Fruit fly (Drosophila melanogaster): ENCODE data around the gene CG45060.

DNA sequence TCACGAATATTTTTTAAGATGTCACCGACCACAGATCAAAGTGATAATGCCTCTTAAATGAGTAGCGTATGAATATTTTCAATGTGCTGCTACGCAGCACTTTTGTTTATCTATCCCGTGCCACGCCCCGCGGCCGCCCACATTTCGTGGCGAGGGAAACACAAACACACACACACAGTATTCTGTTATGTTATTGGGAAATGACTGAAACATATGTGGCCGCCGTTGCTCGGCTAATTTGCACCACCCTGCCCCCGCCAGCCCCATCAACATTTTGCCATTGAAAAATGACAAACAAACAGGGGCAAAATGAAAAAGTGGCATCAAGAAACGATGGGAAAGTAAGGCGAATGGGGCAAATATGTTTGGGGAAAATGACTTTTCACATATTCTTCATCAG lies 8.9 kb upstream of the CG45060 start:
- TF ChIP-seq Sox14 (GFP tag; optimal IDR thresholded peaks at IDR 0.05) (no peak), Sox102F (GFP tag; optimal IDR thresholded peaks at IDR 0.05) (no peak), Gug (GFP tag; IDR thresholded peaks at IDR 0.05) (no peak), Lpt (GFP tag; optimal IDR thresholded peaks at IDR 0.05) (no peak), Sox15 (GFP tag; optimal IDR thresholded peaks at IDR 0.05) (no peak), CG8119 (GFP tag; IDR thresholded peaks at IDR 0.05) (no peak), fd85E (GFP tag; optimal IDR thresholded peaks at IDR 0.05) (no peak), CG10631 (GFP tag; optimal IDR thresholded peaks at IDR 0.05) (no peak), CG11902 (GFP tag; optimal IDR thresholded peaks at IDR 0.05) (no peak), Hr4 (GFP tag; optimal IDR thresholded peaks at IDR 0.05) (no peak), fkh (GFP tag; optimal IDR thresholded peaks at IDR 0.05) (no peak), CG7368 (GFP tag; optimal IDR thresholded peaks at IDR 0.05) (no peak)

Measured in whole organism, prepupa.